Worm (Caenorhabditis elegans) whole organism, L3 larva: ENCODE data around the gene lin-49.
A peak's percentile ranks its signal among the peaks of the same experiment; 100 is the strongest.

ENCODE experiments used
- R02D3.7 ChIP-seq: fragments of 150-350 bp; optimal IDR thresholded peaks from 2 replicates; lab custom pipeline; 2014; ENCODE audit warnings: missing biosample characterization, missing genetic modification characterization
- aly-2 ChIP-seq: fragments of 150-350 bp; optimal IDR thresholded peaks from 2 replicates; lab custom pipeline; 2014; ENCODE audit warnings: missing biosample characterization, missing genetic modification characterization
- ceh-28 ChIP-seq: fragments of 150-350 bp; optimal IDR thresholded peaks from 2 replicates; lab custom pipeline; 2014; ENCODE audit warnings: missing biosample characterization, missing genetic modification reagents, missing genetic modification characterization
- egl-27 ChIP-seq: sonication (generic microtip); optimal IDR thresholded peaks from 4 replicates; lab custom pipeline; 2017; ENCODE audit warnings: missing biosample characterization, missing genetic modification reagents, missing genetic modification characterization
- egl-5 ChIP-seq: fragments of 150-350 bp; optimal IDR thresholded peaks from 2 replicates; lab custom pipeline; 2017; ENCODE audit warnings: missing biosample characterization, missing genetic modification reagents, missing genetic modification characterization, inconsistent platforms
- elt-1 ChIP-seq: fragments of 150-350 bp; optimal IDR thresholded peaks from 2 replicates; lab custom pipeline; 2014; ENCODE audit warnings: missing biosample characterization, missing genetic modification characterization
- elt-2 ChIP-seq: sonication (generic microtip); optimal IDR thresholded peaks from 2 replicates; lab custom pipeline; 2016; ENCODE audit warnings: missing genetic modification reagents, mild to moderate bottlenecking, missing genetic modification characterization, missing compliant biosample characterization
- elt-3 ChIP-seq, 3 experiments: fragments of 150-350 bp in 1 of 3; sonication (generic microtip) in 2 of 3; optimal IDR thresholded peaks; 2 replicates in 2 of 3; 4 replicates in 1 of 3; lab custom pipeline; 2014 to 2017; ENCODE audit warnings: missing biosample characterization in 3 of 3, missing genetic modification characterization in 3 of 3
- eor-1 ChIP-seq, 2 experiments: fragments of 150-350 bp; optimal IDR thresholded peaks; 2 replicates each; lab custom pipeline; 2014 to 2018; ENCODE audit warnings: missing biosample characterization in 2 of 2, missing genetic modification characterization in 2 of 2
- fkh-2 ChIP-seq: fragments of 150-350 bp; optimal IDR thresholded peaks from 2 replicates; lab custom pipeline; 2014; ENCODE audit warnings: missing biosample characterization, missing genetic modification reagents, missing genetic modification characterization
- hmg-11 ChIP-seq: sonication (generic microtip); optimal IDR thresholded peaks from 2 replicates; lab custom pipeline; 2016; ENCODE audit warnings: missing genetic modification characterization, missing compliant biosample characterization
- lin-15B ChIP-seq: fragments of 150-350 bp; optimal IDR thresholded peaks from 2 replicates; lab custom pipeline; 2014; ENCODE audit warnings: missing biosample characterization, missing genetic modification characterization
- lsy-12 ChIP-seq: sonication (generic microtip); optimal IDR thresholded peaks from 2 replicates; lab custom pipeline; 2016; ENCODE audit warnings: mild to moderate bottlenecking, missing genetic modification characterization, missing compliant biosample characterization
- mdl-1 ChIP-seq: fragments of 150-350 bp; optimal IDR thresholded peaks from 2 replicates; lab custom pipeline; 2014; ENCODE audit warnings: missing biosample characterization, missing genetic modification characterization
- mml-1 ChIP-seq: fragments of 150-350 bp; sonication (generic microtip); optimal IDR thresholded peaks from 3 replicates; lab custom pipeline; 2014; ENCODE audit warnings: missing biosample characterization, missing genetic modification characterization
- nfya-1 ChIP-seq: sonication (generic microtip); optimal IDR thresholded peaks from 2 replicates; lab custom pipeline; 2017; ENCODE audit warnings: missing genetic modification characterization, mild to moderate bottlenecking, missing compliant biosample characterization, antibody characterized with exemption, moderate library complexity; ENCODE audit not compliant: insufficient read depth
- nhr-11 ChIP-seq: fragments of 150-350 bp; optimal IDR thresholded peaks from 2 replicates; lab custom pipeline; 2014; ENCODE audit warnings: missing biosample characterization, missing genetic modification characterization
- nhr-23 ChIP-seq: fragments of 150-350 bp; optimal IDR thresholded peaks from 2 replicates; lab custom pipeline; 2014; ENCODE audit warnings: missing biosample characterization, missing genetic modification reagents, missing genetic modification characterization
- nhr-28 ChIP-seq: fragments of 150-350 bp; optimal IDR thresholded peaks from 2 replicates; lab custom pipeline; 2014; ENCODE audit warnings: missing biosample characterization, missing genetic modification characterization
- nhr-76 ChIP-seq: fragments of 150-350 bp; sonication (generic microtip); optimal IDR thresholded peaks from 5 replicates; lab custom pipeline; 2014; ENCODE audit warnings: missing biosample characterization, missing genetic modification characterization
- nhr-77 ChIP-seq: fragments of 150-350 bp; optimal IDR thresholded peaks from 2 replicates; lab custom pipeline; 2014; ENCODE audit warnings: missing biosample characterization, missing genetic modification characterization
- pha-4 ChIP-seq: fragments of 150-350 bp; optimal IDR thresholded peaks from 2 replicates; lab custom pipeline; 2014; ENCODE audit warnings: missing biosample characterization, missing genetic modification reagents, missing genetic modification characterization
- pqm-1 ChIP-seq: fragments of 150-350 bp; optimal IDR thresholded peaks from 2 replicates; lab custom pipeline; 2017; ENCODE audit warnings: missing biosample characterization, missing genetic modification characterization, inconsistent platforms
- snpc-4 ChIP-seq: fragments of 150-350 bp; optimal IDR thresholded peaks from 2 replicates; lab custom pipeline; 2014; ENCODE audit warnings: missing biosample characterization, missing genetic modification characterization
- tbx-2 ChIP-seq: sonication (generic microtip); optimal IDR thresholded peaks from 2 replicates; lab custom pipeline; 2016; ENCODE audit warnings: mild to moderate bottlenecking, missing genetic modification characterization, missing compliant biosample characterization
- unc-39 ChIP-seq: sonication (generic microtip); optimal IDR thresholded peaks from 4 replicates; lab custom pipeline; 2017; ENCODE audit warnings: missing biosample characterization, missing genetic modification characterization
- unc-62 ChIP-seq: fragments of 150-350 bp; sonication (generic microtip); optimal IDR thresholded peaks from 4 replicates; lab custom pipeline; 2014; ENCODE audit warnings: missing biosample characterization, missing genetic modification reagents, missing genetic modification characterization
- zag-1 ChIP-seq: fragments of 150-350 bp; optimal IDR thresholded peaks from 2 replicates; lab custom pipeline; 2014; ENCODE audit warnings: missing biosample characterization, missing genetic modification characterization

The lin-49 gene

ce11 chrIV:8658122-8658521 lies 37.6 kb downstream of the lin-49 start, which contains the start of gene C49C8.6:
Gene C49C8.6 (minus strand): TSS chrIV:8658222.
- no peak for TF ChIP-seq nfya-1 (tag; lab: Kevin White, UChicago)
- TF ChIP-seq nhr-11, result no peak
- no peak for TF ChIP-seq egl-27 (tag; lab: Kevin White, UChicago)
- TF ChIP-seq lsy-12, result no peak
- TF ChIP-seq R02D3.7 (tag; lab: Kevin White, UChicago), result no peak
- TF ChIP-seq, all 47 proteins: peak for 0

- no peak for TF ChIP-seq elt-2 (tag; lab: Kevin White, UChicago)
- peak; percentile 79 for TF ChIP-seq R02D3.7 (tag; lab: Kevin White, UChicago)
Measured at ce11 chrIV:8665778-8666177, 45.3 kb downstream of the lin-49 start.

ce11 chrIV:8668635-8669034 lies 48.2 kb downstream of the lin-49 start, which contains the start of gene cdh-5:
Gene cdh-5 (plus strand): TSS chrIV:8668935.
- no peak for TF ChIP-seq pha-4 (tag; lab: Kevin White, UChicago)
- TF ChIP-seq nhr-28 (tag; lab: Kevin White, UChicago), result no peak
- TF ChIP-seq fkh-2, result no peak
- no peak for TF ChIP-seq egl-5
- no peak for TF ChIP-seq tbx-2 (tag; lab: Kevin White, UChicago)
- no peak for TF ChIP-seq zag-1 (tag; lab: Kevin White, UChicago)
- no peak for TF ChIP-seq lsy-12
- TF ChIP-seq nhr-77 (tag; lab: Kevin White, UChicago), result no peak
- TF ChIP-seq nhr-23 (tag; lab: Kevin White, UChicago), result no peak
- no peak for TF ChIP-seq elt-3 (tag; optimal IDR thresholded peaks at IDR 0.05; lab: Kevin White, UChicago)
- no peak for TF ChIP-seq ceh-28 (tag; lab: Kevin White, UChicago)
- TF ChIP-seq mml-1, result no peak
- no peak for TF ChIP-seq eor-1 (tag; optimal IDR thresholded peaks at IDR 0.05; lab: Kevin White, UChicago)
- no peak for TF ChIP-seq elt-1 (tag; lab: Kevin White, UChicago)
- TF ChIP-seq unc-62 (GFP tag; lab: Kevin White, UChicago), result no peak
- no peak for TF ChIP-seq aly-2 (tag; lab: Kevin White, UChicago)
- TF ChIP-seq mdl-1 (tag; lab: Kevin White, UChicago), result no peak

ce11 chrIV:8673733-8674375 lies 53.4 kb downstream of the lin-49 start:
- TF ChIP-seq nhr-76 (tag; lab: Kevin White, UChicago) (no peak), unc-39 (tag; lab: Kevin White, UChicago) (no peak), pqm-1 (no peak), tbx-2 (tag; lab: Kevin White, UChicago) (no peak), unc-62 (GFP tag; lab: Kevin White, UChicago) (no peak), hmg-11 (tag; lab: Kevin White, UChicago) (no peak), elt-3 (tag; optimal IDR thresholded peaks at IDR 0.05; lab: Kevin White, UChicago) (no peak), lin-15B (no peak), elt-2 (tag; lab: Kevin White, UChicago) (no peak), zag-1 (tag; lab: Kevin White, UChicago) (no peak), snpc-4 (tag; lab: Kevin White, UChicago) (no peak)
